Fruit fly (Drosophila melanogaster): Measurements from ENCODE around the gene colt.
A peak's percentile ranks its signal among the peaks of the same experiment; 100 is the strongest.

Gene colt

DNA sequence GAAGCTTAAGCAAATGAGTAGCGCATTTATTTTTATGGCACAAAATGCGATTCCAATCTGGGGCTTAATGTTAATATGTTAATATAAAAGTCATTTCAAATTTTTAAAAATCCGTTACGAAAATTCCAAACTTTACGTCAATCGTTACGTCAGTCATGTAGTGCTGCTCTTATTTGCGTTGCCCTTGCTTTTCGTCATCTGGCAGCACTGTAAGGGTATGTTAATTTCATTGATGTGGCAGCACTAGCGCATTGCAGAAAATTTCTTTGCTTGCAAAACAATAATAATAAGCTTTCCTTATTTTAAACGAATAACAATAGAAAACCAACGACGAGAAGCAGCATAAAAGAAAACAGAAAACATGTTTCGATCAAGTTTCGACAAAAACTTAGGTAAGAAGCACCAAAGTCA is 30.0 kb downstream of the colt start, which contains the start of gene Hrs (continued):
- TF ChIP-seq insv (GFP tag; optimal IDR thresholded peaks at IDR 0.05): peak in 1 of 2 experiments; percentile 44
- TF ChIP-seq gem (tag; optimal IDR thresholded peaks at IDR 0.05): no peak
- TF ChIP-seq Dref (GFP tag; IDR thresholded peaks at IDR 0.05): peak; percentile 28; the same call in 1 of the 2 replicates
- peak; percentile 40 for TF ChIP-seq sug (tag; optimal IDR thresholded peaks at IDR 0.05)
- TF ChIP-seq Antp (GFP tag; optimal IDR thresholded peaks at IDR 0.05): no peak
- no peak for TF ChIP-seq CG6654 (GFP tag; optimal IDR thresholded peaks at IDR 0.05)
- TF ChIP-seq pb (GFP tag; optimal IDR thresholded peaks at IDR 0.05): no peak
- no peak for TF ChIP-seq chn (GFP tag; optimal IDR thresholded peaks at IDR 0.05)
- no peak for TF ChIP-seq slbo (GFP tag; IDR thresholded peaks at IDR 0.05)
- TF ChIP-seq CG5180 (GFP tag; optimal IDR thresholded peaks at IDR 0.05): no peak
- no peak for TF ChIP-seq HmgD (GFP tag; optimal IDR thresholded peaks at IDR 0.05)
- no peak for TF ChIP-seq ranshi (GFP tag; IDR thresholded peaks at IDR 0.05)
- TF ChIP-seq Ada2b (GFP tag; IDR thresholded peaks at IDR 0.05): no peak
- no peak for TF ChIP-seq vfl (GFP tag; optimal IDR thresholded peaks at IDR 0.05)
- TF ChIP-seq Lhr (GFP tag; optimal IDR thresholded peaks at IDR 0.05): peak; percentile 68
- no peak for TF ChIP-seq croc (GFP tag; conservative IDR thresholded peaks at IDR 0.05)
- peak; percentile 80 for TF ChIP-seq Dp (GFP tag; optimal IDR thresholded peaks at IDR 0.05)
- TF ChIP-seq Abd-B (GFP tag; optimal IDR thresholded peaks at IDR 0.05): no peak
- TF ChIP-seq C15 (GFP tag; IDR thresholded peaks at IDR 0.05): no peak
- peak; percentile 89 for TF ChIP-seq CG10431 (GFP tag; optimal IDR thresholded peaks at IDR 0.05)
- no peak for TF ChIP-seq CG5245 (GFP tag; optimal IDR thresholded peaks at IDR 0.05)
- TF ChIP-seq CG7928 (GFP tag; optimal IDR thresholded peaks at IDR 0.05): peak; percentile 21
- peak; percentile 36 for TF ChIP-seq Sry-δ (GFP tag; optimal IDR thresholded peaks at IDR 0.05)
- TF ChIP-seq CG15479 (GFP tag; optimal IDR thresholded peaks at IDR 0.05): no peak
- peak; percentile 41 for TF ChIP-seq CG17829 (tag; optimal IDR thresholded peaks at IDR 0.05)
- no peak for TF ChIP-seq CG14965 (GFP tag; optimal IDR thresholded peaks at IDR 0.05; ENCODE audit: borderline replicate concordance)
- TF ChIP-seq crp (GFP tag; optimal IDR thresholded peaks at IDR 0.05): peak in 1 of 2 experiments; percentile 70
- peak; percentile 32; the same call in 1 of the 2 replicates for TF ChIP-seq amos (GFP tag; IDR thresholded peaks at IDR 0.05; ENCODE audit: partially characterized antibody)
- TF ChIP-seq sens (GFP tag): peak; percentile 81
- peak; percentile 36 for TF ChIP-seq CG12659 (GFP tag; optimal IDR thresholded peaks at IDR 0.05)
- no peak for TF ChIP-seq emc (GFP tag; optimal IDR thresholded peaks at IDR 0.05)
- TF ChIP-seq Asciz (GFP tag; optimal IDR thresholded peaks at IDR 0.05): no peak
- peak; percentile 35 for TF ChIP-seq lilli (GFP tag; optimal IDR thresholded peaks at IDR 0.05)
- 0 out of 2 replicates have a peak, but pooled peaks have one; percentile 32 for TF ChIP-seq CG42726 (GFP tag; IDR thresholded peaks at IDR 0.05; ENCODE audit: partially characterized antibody)
- TF ChIP-seq CG14860 (GFP tag; IDR thresholded peaks at IDR 0.05; ENCODE audit: partially characterized antibody): no peak
- no peak for TF ChIP-seq CG3407 (GFP tag; optimal IDR thresholded peaks at IDR 0.05)
- TF ChIP-seq CG7745 (tag; optimal IDR thresholded peaks at IDR 0.05): peak; percentile 88
- no peak for TF ChIP-seq sc (optimal IDR thresholded peaks at IDR 0.05)
- no peak for TF ChIP-seq sc (GFP tag; optimal IDR thresholded peaks at IDR 0.05)
- no peak for TF ChIP-seq NFAT (GFP tag; IDR thresholded peaks at IDR 0.05)
- TF ChIP-seq Sry-β (GFP tag; optimal IDR thresholded peaks at IDR 0.05): no peak
- no peak for TF ChIP-seq hkb (optimal IDR thresholded peaks at IDR 0.05)
- TF ChIP-seq hkb (GFP tag; IDR thresholded peaks at IDR 0.05): 0 out of 2 replicates have a peak, but pooled peaks have one; percentile 25
- TF ChIP-seq dpn (GFP tag; optimal IDR thresholded peaks at IDR 0.05): peak in 1 of 2 experiments; percentile 1
- no peak for TF ChIP-seq CG3065 (GFP tag; optimal IDR thresholded peaks at IDR 0.05)
- no peak for TF ChIP-seq Usf (GFP tag; optimal IDR thresholded peaks at IDR 0.05)
- peak; percentile 3 for TF ChIP-seq ERR (GFP tag; optimal IDR thresholded peaks at IDR 0.05)
- TF ChIP-seq CG1024 (GFP tag; IDR thresholded peaks at IDR 0.05): no peak
- peak; percentile 74 for TF ChIP-seq CG3847 (GFP tag; IDR thresholded peaks at IDR 0.05)
- TF ChIP-seq MESR4 (GFP tag; optimal IDR thresholded peaks at IDR 0.05): peak; percentile 61
- TF ChIP-seq odd (GFP tag; optimal IDR thresholded peaks at IDR 0.05): no peak
